Worm (Caenorhabditis elegans): ENCODE data around the gene smz-1.

Gene smz-1

ce11 chrIV:12445463-12445934 is 9.4 kb upstream of the smz-1 start, which contains the start of gene C25G4.3 (continued):
- no peak for TF ChIP-seq ZK185.1 (tag; optimal IDR thresholded peaks at IDR 0.05; ENCODE audit: poor library complexity, severe bottlenecking)

DNA sequence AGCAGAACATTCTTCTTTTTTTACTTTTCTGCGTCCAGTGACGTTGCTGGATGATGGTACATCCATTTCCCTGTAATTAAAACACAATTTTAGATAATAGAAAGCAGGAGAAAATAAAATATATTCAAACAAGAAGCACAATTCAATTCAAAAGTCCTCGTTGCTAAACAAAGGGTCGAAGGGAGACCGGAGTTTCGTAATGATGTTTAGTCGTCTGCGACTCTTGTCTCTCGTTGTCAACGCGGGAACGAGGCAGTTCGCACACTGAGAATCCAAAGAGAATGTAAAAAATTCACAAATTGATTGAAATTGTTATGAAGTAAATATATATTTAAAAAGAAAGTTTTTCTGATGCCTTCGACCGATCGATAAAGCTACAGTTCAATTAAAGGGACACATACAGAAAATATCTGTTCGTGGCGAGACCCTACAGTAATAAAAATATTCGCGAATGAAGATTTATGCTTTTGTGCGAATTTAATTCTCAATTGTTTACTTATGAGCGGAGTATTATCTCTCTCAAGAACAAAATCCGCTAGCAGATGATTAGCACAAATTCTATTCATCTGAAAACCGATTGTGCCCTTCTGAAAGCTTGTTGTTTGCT is 3.5 kb upstream of the smz-1 start, which contains the start of gene dpy-26:
dpy-26 (minus strand) TSS at position 111 of the 607 bp plus-strand sequence.
- no peak for TF ChIP-seq bed-2 (GFP tag; IDR thresholded peaks at IDR 0.05)
- peak; percentile 29; the same call in 1 of the 2 replicates for TF ChIP-seq D2030.7 (GFP tag; IDR thresholded peaks at IDR 0.05)
- no peak for TF ChIP-seq snpc-4 (GFP tag; optimal IDR thresholded peaks at IDR 0.05)
- TF ChIP-seq snpc-4 (tag; optimal IDR thresholded peaks at IDR 0.05), result peak in 2 of 4 experiments; percentile 13 to 14
- peak; percentile 49 for TF ChIP-seq madf-6 (GFP tag; IDR thresholded peaks at IDR 0.05)
- TF ChIP-seq ZK185.1 (tag; optimal IDR thresholded peaks at IDR 0.05; ENCODE audit: poor library complexity, severe bottlenecking), result peak; percentile 22
- peak; percentile 73 for TF ChIP-seq F33H1.4 (GFP tag; IDR thresholded peaks at IDR 0.05)
- TF ChIP-seq ztf-18 (tag; optimal IDR thresholded peaks at IDR 0.05), result no peak
- TF ChIP-seq attf-3 (GFP tag; conservative IDR thresholded peaks at IDR 0.05), result peak; percentile 91
- TF ChIP-seq lsl-1 (GFP tag; optimal IDR thresholded peaks at IDR 0.05), result peak; percentile 81
- TF ChIP-seq madf-10 (tag; optimal IDR thresholded peaks at IDR 0.05), result no peak
- TF ChIP-seq aptf-2 (GFP tag; conservative IDR thresholded peaks at IDR 0.05), result no peak
- TF ChIP-seq hmg-1.2 (GFP tag; IDR thresholded peaks at IDR 0.05), result peak; percentile 48; the same call in 1 of the 2 replicates
- no peak for TF ChIP-seq sea-2 (GFP tag; IDR thresholded peaks at IDR 0.05)
- TF ChIP-seq xnd-1 (tag; optimal IDR thresholded peaks at IDR 0.05), result peak; percentile 22
- TF ChIP-seq lin-26 (GFP tag; IDR thresholded peaks at IDR 0.05), result no peak
- TF ChIP-seq dpl-1 (GFP tag; optimal IDR thresholded peaks at IDR 0.05), result no peak
- peak; percentile 21; the same call in 1 of the 2 replicates for TF ChIP-seq madf-8 (GFP tag; conservative IDR thresholded peaks at IDR 0.05)
- TF ChIP-seq efl-1 (GFP tag; optimal IDR thresholded peaks at IDR 0.05), result peak; percentile 54
- TF ChIP-seq ekl-4 (GFP tag; IDR thresholded peaks at IDR 0.05), result 0 out of 2 replicates have a peak, but pooled peaks have one; percentile 47

DNA sequence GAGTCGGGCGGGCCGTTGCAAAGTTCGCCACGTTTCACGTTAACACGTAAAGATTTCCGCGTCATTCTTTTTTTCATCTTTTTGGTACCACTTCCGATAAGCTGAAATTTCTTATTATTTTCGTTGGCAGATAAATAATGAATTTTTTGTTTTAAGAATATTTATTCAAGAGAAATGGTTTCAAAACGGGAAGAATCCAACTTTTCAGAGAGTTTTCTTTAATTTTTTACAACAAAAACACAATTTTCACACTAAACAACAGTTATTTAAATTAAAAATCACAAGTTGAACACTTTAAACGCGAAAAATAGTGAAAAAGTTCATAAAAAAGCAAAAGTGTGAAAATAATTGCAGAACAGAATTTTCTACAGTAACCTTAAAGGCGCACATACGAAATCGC is 735 bp upstream of the smz-1 start, which contains the start of gene spe-44:
spe-44 (minus strand) TSS at position 101 of the 400 bp plus-strand sequence.
- peak; percentile 71 for TF ChIP-seq lsl-1 (GFP tag; optimal IDR thresholded peaks at IDR 0.05)
- TF ChIP-seq T26A5.8 (tag; optimal IDR thresholded peaks at IDR 0.05), result no peak

DNA sequence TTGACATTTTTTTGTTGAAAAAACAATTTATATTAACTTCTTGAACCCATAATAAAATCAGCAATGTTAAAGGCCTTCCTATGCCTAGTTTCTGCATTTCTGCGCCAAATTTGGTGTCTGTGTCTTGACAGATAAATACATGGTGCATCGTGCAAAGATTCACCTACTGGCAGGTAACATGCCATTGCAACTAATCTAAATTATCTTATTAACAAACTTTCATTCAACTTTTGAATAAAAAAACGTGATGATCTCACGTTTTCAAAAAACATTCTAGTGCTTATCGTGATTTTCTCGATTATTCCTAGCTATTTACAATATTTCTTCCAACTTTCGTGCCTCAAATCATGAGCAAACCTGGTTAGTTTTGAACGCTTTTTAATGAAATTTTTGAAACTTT is 1.8 kb downstream of the smz-1 start, which contains the start of gene C25G4.7:
C25G4.7 (plus strand) TSS at position 301 of the 400 bp plus-strand sequence.
- no peak for TF ChIP-seq him-1 (tag; optimal IDR thresholded peaks at IDR 0.05)

DNA sequence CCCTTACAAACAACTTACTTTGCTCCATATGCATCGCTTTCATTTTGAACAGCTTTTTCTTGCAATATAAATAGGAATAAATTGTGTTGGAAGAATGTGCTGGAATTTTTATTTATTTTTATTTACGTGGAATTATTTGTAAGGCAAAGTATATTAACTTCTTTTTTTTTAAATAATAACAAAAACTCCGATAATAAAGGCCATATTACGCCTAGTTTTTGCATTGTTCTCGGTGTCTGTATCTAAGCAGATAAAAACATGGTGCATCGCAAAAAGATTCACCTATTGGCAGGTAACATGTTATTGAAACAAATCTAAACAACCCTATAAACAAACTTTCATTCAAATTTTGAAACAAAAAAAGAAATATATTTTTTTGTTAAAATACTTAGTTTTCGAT is 8.5 kb downstream of the smz-1 start, which contains the start of gene C25G4.8:
C25G4.8 (minus strand) TSS at position 101 of the 400 bp plus-strand sequence.
- no peak for TF ChIP-seq attf-6 (GFP tag; IDR thresholded peaks at IDR 0.05)
- no peak for TF ChIP-seq zim-3 (tag; optimal IDR thresholded peaks at IDR 0.05)
- TF ChIP-seq egrh-3 (GFP tag; IDR thresholded peaks at IDR 0.05), result no peak
- no peak for TF ChIP-seq F55B11.4 (tag; optimal IDR thresholded peaks at IDR 0.05; ENCODE audit: borderline replicate concordance, insufficient read depth)
- no peak for TF ChIP-seq F49E8.2 (tag; optimal IDR thresholded peaks at IDR 0.05; ENCODE audit: insufficient read depth)

DNA sequence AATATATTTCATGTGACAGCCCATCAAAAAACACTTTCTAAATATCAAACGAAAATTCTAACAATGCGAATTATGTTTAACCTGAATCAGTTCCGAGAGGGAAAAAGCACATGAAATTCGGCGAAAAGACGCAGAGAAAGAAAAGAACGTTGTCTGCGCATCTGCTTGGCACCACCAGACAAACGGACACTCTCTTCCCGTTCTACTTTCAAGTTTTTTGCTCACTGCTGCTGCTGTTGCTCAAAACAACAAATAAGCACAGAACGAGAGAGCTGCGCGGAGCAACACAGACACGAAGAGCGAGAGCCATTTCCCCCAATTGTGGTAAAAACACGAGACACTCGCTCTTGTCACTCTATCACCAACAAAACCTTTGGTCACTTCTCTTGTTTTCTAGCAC is 10.0 kb downstream of the smz-1 start:
- TF ChIP-seq lir-1 (GFP tag; conservative IDR thresholded peaks at IDR 0.05), result no peak
- no peak for TF ChIP-seq nhr-80 (tag; optimal IDR thresholded peaks at IDR 0.05)

Data from whole organism, young adult.